Worm (Caenorhabditis elegans) whole organism, mixed stage, embryonic: ENCODE measurements around the gene zim-3.

Experiments used
- blmp-1 ChIP-seq: fragments of 150-350 bp; optimal IDR thresholded peaks from 2 replicates; lab custom pipeline; 2014; ENCODE audit warnings: missing biosample characterization, missing genetic modification characterization
- cnd-1 ChIP-seq: fragments of 200-800 bp; sonication (Bioruptor generic); optimal IDR thresholded peaks from 2 replicates; lab custom pipeline; 2018; ENCODE audit warnings: mild to moderate bottlenecking, missing genetic modification characterization, missing compliant biosample characterization
- elt-3 ChIP-seq: fragments of 150-350 bp; optimal IDR thresholded peaks from 2 replicates; lab custom pipeline; 2014; ENCODE audit warnings: missing biosample characterization, missing genetic modification characterization
- flh-1 ChIP-seq: fragments of 200-800 bp; sonication (Bioruptor generic); optimal IDR thresholded peaks from 2 replicates; lab custom pipeline; 2018; ENCODE audit warnings: mild to moderate bottlenecking, missing genetic modification characterization, moderate library complexity, missing compliant biosample characterization
- lin-13 ChIP-seq: fragments of 150-350 bp; optimal IDR thresholded peaks from 2 replicates; lab custom pipeline; 2014; ENCODE audit warnings: missing biosample characterization, missing genetic modification characterization
- lsy-2 ChIP-seq: fragments of 150-350 bp; optimal IDR thresholded peaks from 2 replicates; lab custom pipeline; 2014; ENCODE audit warnings: missing biosample characterization, missing genetic modification characterization
- mab-5 ChIP-seq: fragments of 150-350 bp; optimal IDR thresholded peaks from 2 replicates; lab custom pipeline; 2014; ENCODE audit warnings: missing biosample characterization, missing genetic modification characterization
- nhr-12 ChIP-seq: fragments of 150-350 bp; optimal IDR thresholded peaks from 2 replicates; lab custom pipeline; 2014; ENCODE audit warnings: missing biosample characterization, missing genetic modification characterization
- nhr-28 ChIP-seq: fragments of 150-350 bp; optimal IDR thresholded peaks from 2 replicates; lab custom pipeline; 2014; ENCODE audit warnings: missing biosample characterization, missing genetic modification characterization
- nhr-76 ChIP-seq: sonication (generic microtip); optimal IDR thresholded peaks from 2 replicates; lab custom pipeline; 2017; ENCODE audit warnings: missing biosample characterization, missing genetic modification characterization
- pha-4 ChIP-seq: fragments of 150-350 bp; optimal IDR thresholded peaks from 2 replicates; lab custom pipeline; 2018; ENCODE audit warnings: missing biosample characterization, missing genetic modification reagents, missing genetic modification characterization
- sem-2 ChIP-seq: fragments of 200-800 bp; sonication (Bioruptor generic); optimal IDR thresholded peaks from 2 replicates; lab custom pipeline; 2018; ENCODE audit warnings: mild to moderate bottlenecking, missing genetic modification characterization, missing compliant biosample characterization
- snpc-4 ChIP-seq: fragments of 150-350 bp; optimal IDR thresholded peaks from 2 replicates; lab custom pipeline; 2014; ENCODE audit warnings: missing biosample characterization, missing genetic modification characterization

ce11 chrIV:10524095-10524829, 34.3 kb upstream of the zim-3 start, which contains the start of gene C02F4.5:
- TF ChIP-seq nhr-28 (tag; lab: Kevin White, UChicago) (no peak), lsy-2 (no peak), mab-5 (tag; lab: Kevin White, UChicago) (no peak), nhr-76 (tag; lab: Kevin White, UChicago) (no peak), nhr-12 (tag; lab: Kevin White, UChicago) (no peak), flh-1 (no peak), cnd-1 (tag; lab: Kevin White, UChicago) (no peak), blmp-1 (tag; lab: Kevin White, UChicago) (no peak), sem-2 (GFP tag; lab: Kevin White, UChicago) (no peak), snpc-4 (tag; lab: Kevin White, UChicago) (no peak), lin-13 (tag; lab: Kevin White, UChicago) (no peak), elt-3 (no peak), pha-4 (tag; lab: Kevin White, UChicago) (no peak)
